Fruit fly (Drosophila melanogaster): ENCODE data around the gene CG8132.
A peak's percentile ranks its signal among the peaks of the same experiment; 100 is the strongest.

The CG8132 gene

dm6 chr3R:9399951-9400392 is 1.3 kb upstream of the CG8132 start, which contains the start of gene CG34117 (continued):
- TF ChIP-seq nom (GFP tag; optimal IDR thresholded peaks at IDR 0.05) (peak; percentile 39), ara (GFP tag; IDR thresholded peaks at IDR 0.05) (peak; percentile 81), CG9609 (GFP tag; optimal IDR thresholded peaks at IDR 0.05) (no peak), abd-A (tag; optimal IDR thresholded peaks at IDR 0.05) (peak; percentile 24), Kr (GFP tag; optimal IDR thresholded peaks at IDR 0.05) (no peak), CG2678 (tag; optimal IDR thresholded peaks at IDR 0.05) (peak; percentile 85), CG13287 (GFP tag; IDR thresholded peaks at IDR 0.05; ENCODE audit: partially characterized antibody) (peak; percentile 56), CG7987 (GFP tag; optimal IDR thresholded peaks at IDR 0.05) (peak; percentile 68), Side (GFP tag; optimal IDR thresholded peaks at IDR 0.05) (peak; percentile 67), CG34422 (GFP tag; IDR thresholded peaks at IDR 0.05) (peak; percentile 88), CG33213 (GFP tag; optimal IDR thresholded peaks at IDR 0.05) (peak; percentile 24), vvl (GFP tag; IDR thresholded peaks at IDR 0.05) (peak; percentile 92), gsb-n (tag; optimal IDR thresholded peaks at IDR 0.05) (peak; percentile 75), Hr3 (GFP tag; optimal IDR thresholded peaks at IDR 0.05) (peak; percentile 82), Atf6 (GFP tag; IDR thresholded peaks at IDR 0.05) (peak; percentile 82), CG3726 (GFP tag; IDR thresholded peaks at IDR 0.05) (0 out of 3 replicates have a peak, but pooled peaks have one; percentile 17), CG31388 (GFP tag; optimal IDR thresholded peaks at IDR 0.05) (peak; percentile 46), pum (GFP tag; optimal IDR thresholded peaks at IDR 0.05) (peak; percentile 56), Hr39 (optimal IDR thresholded peaks at IDR 0.05) (no peak), ERR (GFP tag; optimal IDR thresholded peaks at IDR 0.05) (peak; percentile 16), CG18011 (GFP tag; optimal IDR thresholded peaks at IDR 0.05) (peak; percentile 32), HHEX (GFP tag; optimal IDR thresholded peaks at IDR 0.05) (peak; percentile 74), Hand (GFP tag; optimal IDR thresholded peaks at IDR 0.05) (peak; percentile 67), CG7745 (tag; optimal IDR thresholded peaks at IDR 0.05) (no peak), ci (GFP tag; IDR thresholded peaks at IDR 0.05) (peak; percentile 84), croc (GFP tag; conservative IDR thresholded peaks at IDR 0.05) (peak; percentile 37), Ptx1 (GFP tag; IDR thresholded peaks at IDR 0.05) (peak; percentile 86), CG11085 (GFP tag; IDR thresholded peaks at IDR 0.05) (peak; percentile 83), CG15011 (GFP tag; optimal IDR thresholded peaks at IDR 0.05) (peak; percentile 55), sd (tag; optimal IDR thresholded peaks at IDR 0.05) (peak; percentile 89), ham (GFP tag; IDR thresholded peaks at IDR 0.05) (peak; percentile 33; the same call in 1 of the 2 replicates), fu2 (GFP tag; optimal IDR thresholded peaks at IDR 0.05) (peak; percentile 30), Hey (tag; optimal IDR thresholded peaks at IDR 0.05) (no peak), CG9817 (tag; optimal IDR thresholded peaks at IDR 0.05) (peak; percentile 62), sens (GFP tag) (peak; percentile 93), CG6175 (GFP tag; IDR thresholded peaks at IDR 0.05) (0 out of 3 replicates have a peak, but pooled peaks have one; percentile 46), TFAM (GFP tag; optimal IDR thresholded peaks at IDR 0.05) (no peak), Fer3 (tag; optimal IDR thresholded peaks at IDR 0.05) (peak; percentile 86), Dref (GFP tag; IDR thresholded peaks at IDR 0.05) (no peak), ase (GFP tag; IDR thresholded peaks at IDR 0.05) (peak; percentile 69; the same call in 2 of the 3 replicates), az2 (GFP tag; optimal IDR thresholded peaks at IDR 0.05) (peak; percentile 88), Nf-YA (GFP tag; IDR thresholded peaks at IDR 0.05) (peak; percentile 27; the same call in 1 of the 2 replicates), Bgb (GFP tag; IDR thresholded peaks at IDR 0.05; ENCODE audit: partially characterized antibody) (no peak), mld (GFP tag; IDR thresholded peaks at IDR 0.05; ENCODE audit: partially characterized antibody) (no peak), tll (GFP tag; optimal IDR thresholded peaks at IDR 0.05) (peak in 1 of 2 experiments; percentile 61), CG11456 (GFP tag; IDR thresholded peaks at IDR 0.05) (peak; percentile 92), vnd (GFP tag; IDR thresholded peaks at IDR 0.05; ENCODE audit: partially characterized antibody) (no peak), grau (tag; optimal IDR thresholded peaks at IDR 0.05) (peak; percentile 100), Atf-2 (GFP tag; optimal IDR thresholded peaks at IDR 0.05) (peak; percentile 38), CG12071 (GFP tag; optimal IDR thresholded peaks at IDR 0.05) (peak; percentile 30), CG3995 (GFP tag; optimal IDR thresholded peaks at IDR 0.05) (peak; percentile 60)
